Fruit fly (Drosophila melanogaster) whole organism, pupa: ENCODE measurements around the gene Mlp84B.

Experiments
- CG10348 ChIP-seq: fragments of 200-800 bp; sonication (Bioruptor generic); IDR thresholded peaks from 2 replicates; pipeline ENCODE4 v1.3.6; 2022; ENCODE audit warnings: missing biosample characterization, missing genetic modification characterization
- CG12605 ChIP-seq: fragments of 200-800 bp; sonication (Bioruptor generic); IDR thresholded peaks from 2 replicates; pipeline ENCODE4 v1.3.6; 2022; ENCODE audit warnings: missing biosample characterization, missing genetic modification characterization
- CG13204 ChIP-seq: fragments of 200-800 bp; sonication (Bioruptor generic); optimal IDR thresholded peaks from 2 replicates; lab custom pipeline; 2018; ENCODE audit warnings: missing biosample characterization, mild to moderate bottlenecking, missing genetic modification characterization, moderate library complexity
- CG15710 ChIP-seq: fragments of 200-800 bp; sonication (Bioruptor generic); optimal IDR thresholded peaks from 2 replicates; lab custom pipeline; 2018; ENCODE audit warnings: missing biosample characterization, mild to moderate bottlenecking, missing genetic modification characterization, moderate library complexity
- CG17806 ChIP-seq: fragments of 200-800 bp; sonication (Bioruptor generic); optimal IDR thresholded peaks from 2 replicates; lab custom pipeline; 2018; ENCODE audit warnings: missing biosample characterization, mild to moderate bottlenecking, missing genetic modification characterization, moderate library complexity
- CG32121 ChIP-seq: fragments of 200-800 bp; sonication (Bioruptor generic); IDR thresholded peaks from 2 replicates; pipeline ENCODE4 v1.3.6; 2022; ENCODE audit warnings: missing biosample characterization, missing genetic modification characterization
- CG34367 ChIP-seq: fragments of 200-800 bp; sonication (Bioruptor generic); optimal IDR thresholded peaks from 2 replicates; lab custom pipeline; 2018; ENCODE audit warnings: missing biosample characterization, mild to moderate bottlenecking, missing genetic modification characterization
- CG4496 ChIP-seq: fragments of 200-800 bp; sonication (Bioruptor generic); IDR thresholded peaks from 3 replicates; pipeline ENCODE4 v1.3.6; 2022; ENCODE audit warnings: missing biosample characterization, missing genetic modification characterization
- CG8159 ChIP-seq: fragments of 200-800 bp; sonication (Bioruptor generic); optimal IDR thresholded peaks from 3 replicates; lab custom pipeline; 2018; ENCODE audit warnings: missing biosample characterization, mild to moderate bottlenecking, missing genetic modification characterization, moderate library complexity
- CG8301 ChIP-seq: fragments of 200-800 bp; sonication (Bioruptor generic); optimal IDR thresholded peaks from 2 replicates; lab custom pipeline; 2018; ENCODE audit warnings: missing biosample characterization, mild to moderate bottlenecking, missing genetic modification characterization
- CG9948 ChIP-seq: fragments of 200-800 bp; sonication (Bioruptor generic); optimal IDR thresholded peaks from 2 replicates; lab custom pipeline; 2018; ENCODE audit warnings: missing biosample characterization, mild to moderate bottlenecking, missing genetic modification characterization, moderate library complexity
- D1 ChIP-seq: fragments of 200-800 bp; sonication (Bioruptor generic); optimal IDR thresholded peaks from 2 replicates; lab custom pipeline; 2018; ENCODE audit warnings: missing biosample characterization, mild to moderate bottlenecking, missing genetic modification characterization, moderate library complexity
- EcR ChIP-seq: fragments of 200-800 bp; sonication (Bioruptor generic); optimal IDR thresholded peaks from 3 replicates; lab custom pipeline; 2019; ENCODE audit warnings: missing biosample characterization, missing genetic modification characterization, mild to moderate bottlenecking, moderate library complexity, missing genetic modification reagents
- Ets98B ChIP-seq: fragments of 200-800 bp; sonication (Bioruptor generic); IDR thresholded peaks from 2 replicates; pipeline ENCODE4 v1.3.6; 2022; ENCODE audit warnings: missing biosample characterization, missing genetic modification characterization
- Pif1A ChIP-seq: fragments of 200-800 bp; sonication (Bioruptor generic); optimal IDR thresholded peaks from 3 replicates; lab custom pipeline; 2016; ENCODE audit warnings: missing biosample characterization, missing genetic modification characterization
- Pif1B ChIP-seq: fragments of 200-800 bp; sonication (Bioruptor generic); optimal IDR thresholded peaks from 3 replicates; lab custom pipeline; 2016; ENCODE audit warnings: missing biosample characterization, missing genetic modification characterization
- Snoo ChIP-seq: fragments of 200-800 bp; sonication (Bioruptor generic); optimal IDR thresholded peaks from 3 replicates; lab custom pipeline; 2017; ENCODE audit warnings: missing biosample characterization, mild to moderate bottlenecking, missing genetic modification characterization, inconsistent platforms
- fd96Ca ChIP-seq: fragments of 200-800 bp; sonication (Bioruptor generic); IDR thresholded peaks from 3 replicates; pipeline ENCODE4 v1.3.6; 2022; ENCODE audit warnings: missing biosample characterization, missing genetic modification characterization
- gl ChIP-seq: fragments of 200-800 bp; sonication (Bioruptor generic); optimal IDR thresholded peaks from 2 replicates; lab custom pipeline; 2018; ENCODE audit warnings: missing biosample characterization, mild to moderate bottlenecking, missing genetic modification characterization
- rn ChIP-seq: fragments of 200-800 bp; sonication (Bioruptor generic); IDR thresholded peaks from 2 replicates; pipeline ENCODE4 v1.3.6; 2022; ENCODE audit warnings: missing biosample characterization, missing genetic modification characterization

Mlp84B gene

dm6 chr3R:7105503-7106164 is 11.9 kb downstream of the Mlp84B start:
- TF ChIP-seq CG10348 (GFP tag; lab: Robert Waterston, UW), result no peak
- TF ChIP-seq fd96Ca (GFP tag; lab: Robert Waterston, UW), result no peak

DNA sequence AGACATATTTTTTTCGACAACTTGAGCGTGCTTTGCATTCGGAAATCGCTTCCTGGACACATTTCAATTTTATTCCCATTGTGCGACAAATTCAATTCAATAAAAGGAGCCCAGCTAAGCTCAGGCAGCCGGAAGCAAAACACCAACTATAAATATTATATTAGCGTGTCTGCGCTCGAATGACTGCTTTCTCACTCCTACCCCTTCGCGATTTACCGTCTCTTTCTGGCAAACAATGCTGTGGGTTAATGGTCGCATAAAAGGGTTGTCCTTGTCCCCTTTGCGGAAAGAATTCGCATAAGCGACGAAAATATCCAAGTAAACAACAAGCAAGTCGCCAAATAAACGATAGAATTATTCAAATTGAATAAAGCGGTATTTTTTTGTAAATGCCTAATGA is 13.2 kb downstream of the Mlp84B start:
- TF ChIP-seq CG4496 (GFP tag; lab: Robert Waterston, UW), result no peak
- TF ChIP-seq Ets98B, result no peak
- no peak for TF ChIP-seq CG8159
- peak; percentile 41 for TF ChIP-seq EcR (GFP tag; lab: Kevin White, UChicago)
- TF ChIP-seq D1 (tag; lab: Kevin White, UChicago), result no peak
- TF ChIP-seq CG13204 (GFP tag; lab: Kevin White, UChicago), result no peak

dm6 chr3R:7102853-7103833 is 14.4 kb downstream of the Mlp84B start:
- no peak for TF ChIP-seq rn
- TF ChIP-seq CG13204 (GFP tag; lab: Kevin White, UChicago), result peak; percentile 10
- no peak for TF ChIP-seq CG10348 (GFP tag; lab: Robert Waterston, UW)
- peak; percentile 59; the same call in 2 of the 3 replicates for TF ChIP-seq fd96Ca (GFP tag; lab: Robert Waterston, UW)
- TF ChIP-seq CG8301 (tag; lab: Kevin White, UChicago), result peak; percentile 2
- TF ChIP-seq CG9948 (tag; lab: Kevin White, UChicago), result no peak
- TF ChIP-seq Pif1A (GFP tag; lab: Kevin White, UChicago), result peak; percentile 21
- TF ChIP-seq CG34367 (tag; lab: Kevin White, UChicago), result no peak
- peak; percentile 71 for TF ChIP-seq Ets98B
- peak; percentile 42; the same call in 1 of the 2 replicates for TF ChIP-seq CG12605 (GFP tag; lab: Robert Waterston, UW)
- TF ChIP-seq CG8159, result peak; percentile 17
- TF ChIP-seq CG32121 (GFP tag; lab: Robert Waterston, UW), result peak; percentile 58
- peak; percentile 71 for TF ChIP-seq EcR (GFP tag; lab: Kevin White, UChicago)
- TF ChIP-seq CG4496 (GFP tag; lab: Robert Waterston, UW), result peak; percentile 66; the same call in 2 of the 3 replicates
- no peak for TF ChIP-seq CG15710 (tag; lab: Kevin White, UChicago)
- no peak for TF ChIP-seq Snoo (tag; lab: Kevin White, UChicago)
- no peak for TF ChIP-seq D1 (tag; lab: Kevin White, UChicago)
- TF ChIP-seq Pif1B (GFP tag; lab: Kevin White, UChicago), result no peak
- TF ChIP-seq gl (tag; lab: Kevin White, UChicago), result no peak

DNA sequence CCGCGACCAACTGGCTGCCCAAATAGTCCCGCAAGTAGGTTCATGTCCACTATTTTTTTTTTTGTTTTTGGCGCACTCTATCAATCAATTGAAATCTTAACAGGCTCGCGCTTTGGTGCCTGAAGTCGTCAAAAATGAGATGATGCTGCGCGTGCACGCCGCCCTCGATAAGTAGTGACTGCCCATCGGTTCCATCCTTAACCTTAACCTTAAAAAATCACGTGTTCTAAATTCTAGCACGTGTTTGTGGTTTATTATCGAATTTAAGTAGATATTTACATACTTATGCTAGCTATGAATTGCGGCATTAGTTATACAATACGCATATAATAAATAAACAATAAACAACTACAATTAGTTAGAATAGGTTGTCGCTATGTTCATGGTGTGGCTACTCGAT is 23.2 kb downstream of the Mlp84B start:
- TF ChIP-seq Snoo (tag; lab: Kevin White, UChicago), result no peak
- TF ChIP-seq CG4496 (GFP tag; lab: Robert Waterston, UW), result no peak
- no peak for TF ChIP-seq CG15710 (tag; lab: Kevin White, UChicago)
- TF ChIP-seq CG8301 (tag; lab: Kevin White, UChicago), result no peak
- TF ChIP-seq EcR (GFP tag; lab: Kevin White, UChicago), result no peak
- no peak for TF ChIP-seq Ets98B
- no peak for TF ChIP-seq CG17806 (tag; lab: Kevin White, UChicago)
- no peak for TF ChIP-seq fd96Ca (GFP tag; lab: Robert Waterston, UW)
- no peak for TF ChIP-seq gl (tag; lab: Kevin White, UChicago)
- no peak for TF ChIP-seq D1 (tag; lab: Kevin White, UChicago)
- TF ChIP-seq, all 21 proteins: peak for 0

- TF ChIP-seq Snoo (tag; lab: Kevin White, UChicago), result peak; percentile 6
- TF ChIP-seq EcR (GFP tag; lab: Kevin White, UChicago), result no peak
- no peak for TF ChIP-seq CG8301 (tag; lab: Kevin White, UChicago)
- TF ChIP-seq Pif1B (GFP tag; lab: Kevin White, UChicago), result peak; percentile 8
- TF ChIP-seq CG8159, result peak; percentile 31
- 0 out of 2 replicates have a peak, but pooled peaks have one; percentile 21 for TF ChIP-seq CG12605 (GFP tag; lab: Robert Waterston, UW)
- 0 out of 3 replicates have a peak, but pooled peaks have one; percentile 11 for TF ChIP-seq CG4496 (GFP tag; lab: Robert Waterston, UW)
- no peak for TF ChIP-seq CG9948 (tag; lab: Kevin White, UChicago)
- TF ChIP-seq D1 (tag; lab: Kevin White, UChicago), result no peak
- peak; percentile 27 for TF ChIP-seq CG15710 (tag; lab: Kevin White, UChicago)
- TF ChIP-seq Pif1A (GFP tag; lab: Kevin White, UChicago), result no peak
These were observed 23.9 kb downstream of the Mlp84B start for dm6 chr3R:7093592-7093991.

DNA sequence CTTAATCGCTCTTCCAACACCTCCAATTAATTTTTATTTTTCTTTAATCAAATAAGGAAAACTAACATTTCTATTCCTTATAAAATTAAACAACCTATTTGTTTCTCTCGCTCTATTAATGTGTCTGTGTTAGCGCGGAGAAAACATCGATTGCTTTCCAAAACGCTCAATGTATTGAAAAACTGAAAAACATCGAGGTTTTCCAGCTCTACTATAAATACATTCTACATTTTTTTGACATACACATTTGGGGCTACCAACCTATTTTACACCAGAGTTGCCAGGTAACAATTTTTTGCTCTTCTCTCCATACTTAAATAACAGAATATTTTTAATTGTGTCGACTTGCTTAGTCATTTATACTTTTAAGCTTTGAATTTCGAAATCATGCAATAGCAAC is 25.6 kb downstream of the Mlp84B start:
- TF ChIP-seq CG4496 (GFP tag; lab: Robert Waterston, UW) (no peak), CG9948 (tag; lab: Kevin White, UChicago) (no peak), CG8159 (no peak), gl (tag; lab: Kevin White, UChicago) (no peak), EcR (GFP tag; lab: Kevin White, UChicago) (no peak), CG15710 (tag; lab: Kevin White, UChicago) (no peak), Pif1A (GFP tag; lab: Kevin White, UChicago) (no peak), CG12605 (GFP tag; lab: Robert Waterston, UW) (no peak), fd96Ca (GFP tag; lab: Robert Waterston, UW) (no peak), CG34367 (tag; lab: Kevin White, UChicago) (no peak)
- TF ChIP-seq, all 21 proteins: peak for 0
